Worm (Caenorhabditis elegans): ENCODE measurements around the gene dsb-1.

The dsb-1 gene

ce11 chrIV:12417536-12418195 lies 8.9 kb downstream of the dsb-1 start, which contains the start of gene F08G5.3:
TSS of gene F08G5.3 (minus strand) at chrIV:12417586.
- TF ChIP-seq aly-1 (tag; optimal IDR thresholded peaks at IDR 0.05) = no peak
- peak; percentile 57; the same call in 1 of the 2 replicates for TF ChIP-seq scrt-1 (GFP tag; IDR thresholded peaks at IDR 0.05)
- TF ChIP-seq ceh-13 (GFP tag; optimal IDR thresholded peaks at IDR 0.05) = no peak
- TF ChIP-seq F13C5.2 (tag; optimal IDR thresholded peaks at IDR 0.05) = peak; percentile 0
- TF ChIP-seq tra-4 (tag; optimal IDR thresholded peaks at IDR 0.05) = no peak
- peak; percentile 43; the same call in 1 of the 2 replicates for TF ChIP-seq flt-1 (GFP tag; IDR thresholded peaks at IDR 0.05)
- no peak for TF ChIP-seq hmbx-1 (tag; optimal IDR thresholded peaks at IDR 0.05)
- TF ChIP-seq ets-7 (tag; optimal IDR thresholded peaks at IDR 0.05) = no peak
- peak; percentile 77 for TF ChIP-seq pes-1 (GFP tag; IDR thresholded peaks at IDR 0.05)
- TF ChIP-seq hnd-1 (tag; optimal IDR thresholded peaks at IDR 0.05) = no peak
- 0 out of 2 replicates have a peak, but pooled peaks have one; percentile 9 for TF ChIP-seq sea-1 (GFP tag; conservative IDR thresholded peaks at IDR 0.05)
- TF ChIP-seq B0310.2 (tag; optimal IDR thresholded peaks at IDR 0.05) = no peak
- no peak for TF ChIP-seq tbx-11 (GFP tag; IDR thresholded peaks at IDR 0.05)
- 0 out of 2 replicates have a peak, but pooled peaks have one; percentile 15 for TF ChIP-seq tbx-37 (GFP tag; conservative IDR thresholded peaks at IDR 0.05)
- no peak for TF ChIP-seq ceh-36 (tag; optimal IDR thresholded peaks at IDR 0.05)

ce11 chrIV:12419291-12419690 lies 10.6 kb downstream of the dsb-1 start:
- TF ChIP-seq ets-7 (tag; optimal IDR thresholded peaks at IDR 0.05) (no peak), hmbx-1 (tag; optimal IDR thresholded peaks at IDR 0.05) (no peak), tra-4 (tag; optimal IDR thresholded peaks at IDR 0.05) (no peak), sea-1 (GFP tag; conservative IDR thresholded peaks at IDR 0.05) (no peak)

ce11 chrIV:12420455-12420854 lies 11.7 kb downstream of the dsb-1 start, which contains the start of gene ugt-65:
TSS of gene ugt-65 (plus strand) at chrIV:12420683.
- TF ChIP-seq hmbx-1 (tag; optimal IDR thresholded peaks at IDR 0.05) = no peak
- no peak for TF ChIP-seq F13C5.2 (tag; optimal IDR thresholded peaks at IDR 0.05)
- TF ChIP-seq tbx-11 (GFP tag; IDR thresholded peaks at IDR 0.05) = no peak
- TF ChIP-seq hnd-1 (tag; optimal IDR thresholded peaks at IDR 0.05) = no peak
- TF ChIP-seq scrt-1 (GFP tag; IDR thresholded peaks at IDR 0.05) = no peak
- no peak for TF ChIP-seq ceh-36 (tag; optimal IDR thresholded peaks at IDR 0.05)
- no peak for TF ChIP-seq flt-1 (GFP tag; IDR thresholded peaks at IDR 0.05)
- TF ChIP-seq ceh-13 (GFP tag; optimal IDR thresholded peaks at IDR 0.05) = no peak
- TF ChIP-seq aly-1 (tag; optimal IDR thresholded peaks at IDR 0.05) = no peak

- TF ChIP-seq B0310.2 (tag; optimal IDR thresholded peaks at IDR 0.05) = no peak
- TF ChIP-seq sea-1 (GFP tag; conservative IDR thresholded peaks at IDR 0.05) = no peak
- TF ChIP-seq hnd-1 (tag; optimal IDR thresholded peaks at IDR 0.05) = no peak
- TF ChIP-seq tbx-37 (GFP tag; conservative IDR thresholded peaks at IDR 0.05) = no peak
- TF ChIP-seq flt-1 (GFP tag; IDR thresholded peaks at IDR 0.05) = no peak
- no peak for TF ChIP-seq ceh-36 (tag; optimal IDR thresholded peaks at IDR 0.05)
- no peak for TF ChIP-seq F13C5.2 (tag; optimal IDR thresholded peaks at IDR 0.05)
- TF ChIP-seq hmg-4 (GFP tag; optimal IDR thresholded peaks at IDR 0.05) = no peak
- TF ChIP-seq tra-4 (tag; optimal IDR thresholded peaks at IDR 0.05) = no peak
Measured at ce11 chrIV:12425595-12425994, 16.9 kb downstream of the dsb-1 start.

ce11 chrIV:12427687-12428284 lies 19.1 kb downstream of the dsb-1 start:
- TF ChIP-seq hmbx-1 (tag; optimal IDR thresholded peaks at IDR 0.05) (no peak), hnd-1 (tag; optimal IDR thresholded peaks at IDR 0.05) (no peak), aly-1 (tag; optimal IDR thresholded peaks at IDR 0.05) (no peak), sea-1 (GFP tag; conservative IDR thresholded peaks at IDR 0.05) (no peak), ets-7 (tag; optimal IDR thresholded peaks at IDR 0.05) (no peak), scrt-1 (GFP tag; IDR thresholded peaks at IDR 0.05) (no peak), B0310.2 (tag; optimal IDR thresholded peaks at IDR 0.05) (no peak), pes-1 (GFP tag; IDR thresholded peaks at IDR 0.05) (no peak), ama-1 (optimal IDR thresholded peaks at IDR 0.05) (no peak), tbx-37 (GFP tag; conservative IDR thresholded peaks at IDR 0.05) (no peak), ceh-36 (tag; optimal IDR thresholded peaks at IDR 0.05) (no peak), flt-1 (GFP tag; IDR thresholded peaks at IDR 0.05) (no peak), tra-4 (tag; optimal IDR thresholded peaks at IDR 0.05) (no peak), tbx-11 (GFP tag; IDR thresholded peaks at IDR 0.05) (no peak), ceh-13 (GFP tag; optimal IDR thresholded peaks at IDR 0.05) (no peak), hmg-4 (GFP tag; optimal IDR thresholded peaks at IDR 0.05) (no peak), F13C5.2 (tag; optimal IDR thresholded peaks at IDR 0.05) (no peak)

- TF ChIP-seq pes-1 (GFP tag; IDR thresholded peaks at IDR 0.05) = no peak
Measured at ce11 chrIV:12428467-12428866, 19.7 kb downstream of the dsb-1 start, which contains the start of gene col-130. TSS of gene col-130 (minus strand) at chrIV:12428516.

ce11 chrIV:12429504-12429903 lies 20.8 kb downstream of the dsb-1 start:
- TF ChIP-seq tbx-11 (GFP tag; IDR thresholded peaks at IDR 0.05) (no peak), ceh-13 (GFP tag; optimal IDR thresholded peaks at IDR 0.05) (no peak), tra-4 (tag; optimal IDR thresholded peaks at IDR 0.05) (no peak), B0310.2 (tag; optimal IDR thresholded peaks at IDR 0.05) (no peak), ama-1 (optimal IDR thresholded peaks at IDR 0.05) (no peak)

ce11 chrIV:12431755-12432154 lies 23.0 kb downstream of the dsb-1 start:
- no peak for TF ChIP-seq F13C5.2 (tag; optimal IDR thresholded peaks at IDR 0.05)
- no peak for TF ChIP-seq tbx-11 (GFP tag; IDR thresholded peaks at IDR 0.05)
- TF ChIP-seq aly-1 (tag; optimal IDR thresholded peaks at IDR 0.05) = no peak
- no peak for TF ChIP-seq ceh-13 (GFP tag; optimal IDR thresholded peaks at IDR 0.05)
- no peak for TF ChIP-seq tbx-37 (GFP tag; conservative IDR thresholded peaks at IDR 0.05)
- no peak for TF ChIP-seq B0310.2 (tag; optimal IDR thresholded peaks at IDR 0.05)
- TF ChIP-seq ceh-36 (tag; optimal IDR thresholded peaks at IDR 0.05) = no peak
- no peak for TF ChIP-seq tra-4 (tag; optimal IDR thresholded peaks at IDR 0.05)
- TF ChIP-seq pes-1 (GFP tag; IDR thresholded peaks at IDR 0.05) = no peak
- TF ChIP-seq sea-1 (GFP tag; conservative IDR thresholded peaks at IDR 0.05) = no peak
- no peak for TF ChIP-seq scrt-1 (GFP tag; IDR thresholded peaks at IDR 0.05)
- no peak for TF ChIP-seq hmbx-1 (tag; optimal IDR thresholded peaks at IDR 0.05)
- TF ChIP-seq ets-7 (tag; optimal IDR thresholded peaks at IDR 0.05) = no peak
- no peak for TF ChIP-seq hmg-4 (GFP tag; optimal IDR thresholded peaks at IDR 0.05)
- no peak for TF ChIP-seq ama-1 (optimal IDR thresholded peaks at IDR 0.05)
- no peak for TF ChIP-seq flt-1 (GFP tag; IDR thresholded peaks at IDR 0.05)
- no peak for TF ChIP-seq hnd-1 (tag; optimal IDR thresholded peaks at IDR 0.05)
